Worm (Caenorhabditis elegans): ENCODE measurements around the gene F49C5.16.

F49C5.16 gene

ce11 chrII:12555579-12555978 is 7.9 kb downstream of the F49C5.16 start, which contains the start of gene F49C5.11:
F49C5.11 (plus strand) TSS chrII:12555879.
- TF ChIP-seq ets-7 (tag; optimal IDR thresholded peaks at IDR 0.05) (no peak), scrt-1 (GFP tag; IDR thresholded peaks at IDR 0.05) (no peak), B0310.2 (tag; optimal IDR thresholded peaks at IDR 0.05) (no peak), ceh-13 (GFP tag; optimal IDR thresholded peaks at IDR 0.05) (no peak), hmg-4 (GFP tag; optimal IDR thresholded peaks at IDR 0.05) (no peak), sea-1 (GFP tag; conservative IDR thresholded peaks at IDR 0.05) (no peak), ama-1 (optimal IDR thresholded peaks at IDR 0.05) (no peak), hnd-1 (tag; optimal IDR thresholded peaks at IDR 0.05) (no peak), tra-4 (tag; optimal IDR thresholded peaks at IDR 0.05) (no peak), aly-1 (tag; optimal IDR thresholded peaks at IDR 0.05) (no peak), flt-1 (GFP tag; IDR thresholded peaks at IDR 0.05) (no peak), tbx-11 (GFP tag; IDR thresholded peaks at IDR 0.05) (no peak), ceh-36 (tag; optimal IDR thresholded peaks at IDR 0.05) (no peak), F13C5.2 (tag; optimal IDR thresholded peaks at IDR 0.05) (no peak)

ce11 chrII:12560210-12560609 is 12.6 kb downstream of the F49C5.16 start, which contains the start of gene F49C5.12:
F49C5.12 (minus strand) TSS chrII:12560310.
- TF ChIP-seq tbx-11 (GFP tag; IDR thresholded peaks at IDR 0.05) = no peak
- TF ChIP-seq flt-1 (GFP tag; IDR thresholded peaks at IDR 0.05) = no peak
- no peak for TF ChIP-seq tra-4 (tag; optimal IDR thresholded peaks at IDR 0.05)
- TF ChIP-seq pes-1 (GFP tag; IDR thresholded peaks at IDR 0.05) = no peak
- no peak for TF ChIP-seq ama-1 (optimal IDR thresholded peaks at IDR 0.05)
- TF ChIP-seq hmg-4 (GFP tag; optimal IDR thresholded peaks at IDR 0.05) = no peak
- no peak for TF ChIP-seq B0310.2 (tag; optimal IDR thresholded peaks at IDR 0.05)
- no peak for TF ChIP-seq aly-1 (tag; optimal IDR thresholded peaks at IDR 0.05)
- no peak for TF ChIP-seq hmbx-1 (tag; optimal IDR thresholded peaks at IDR 0.05)
- no peak for TF ChIP-seq F13C5.2 (tag; optimal IDR thresholded peaks at IDR 0.05)
- no peak for TF ChIP-seq sea-1 (GFP tag; conservative IDR thresholded peaks at IDR 0.05)
- TF ChIP-seq hnd-1 (tag; optimal IDR thresholded peaks at IDR 0.05) = no peak
- no peak for TF ChIP-seq ets-7 (tag; optimal IDR thresholded peaks at IDR 0.05)
- no peak for TF ChIP-seq ceh-13 (GFP tag; optimal IDR thresholded peaks at IDR 0.05)
- TF ChIP-seq scrt-1 (GFP tag; IDR thresholded peaks at IDR 0.05) = no peak
- no peak for TF ChIP-seq ceh-36 (tag; optimal IDR thresholded peaks at IDR 0.05)

- TF ChIP-seq ets-7 (tag; optimal IDR thresholded peaks at IDR 0.05) (no peak), aly-1 (tag; optimal IDR thresholded peaks at IDR 0.05) (no peak), F13C5.2 (tag; optimal IDR thresholded peaks at IDR 0.05) (no peak), hnd-1 (tag; optimal IDR thresholded peaks at IDR 0.05) (no peak), ceh-36 (tag; optimal IDR thresholded peaks at IDR 0.05) (no peak), hmbx-1 (tag; optimal IDR thresholded peaks at IDR 0.05) (no peak), ama-1 (optimal IDR thresholded peaks at IDR 0.05) (no peak), flt-1 (GFP tag; IDR thresholded peaks at IDR 0.05) (no peak), ceh-13 (GFP tag; optimal IDR thresholded peaks at IDR 0.05) (no peak), tra-4 (tag; optimal IDR thresholded peaks at IDR 0.05) (no peak), sea-1 (GFP tag; conservative IDR thresholded peaks at IDR 0.05) (no peak), hmg-4 (GFP tag; optimal IDR thresholded peaks at IDR 0.05) (no peak), tbx-11 (GFP tag; IDR thresholded peaks at IDR 0.05) (no peak), B0310.2 (tag; optimal IDR thresholded peaks at IDR 0.05) (no peak), tbx-37 (GFP tag; conservative IDR thresholded peaks at IDR 0.05) (no peak), pes-1 (GFP tag; IDR thresholded peaks at IDR 0.05) (no peak), scrt-1 (GFP tag; IDR thresholded peaks at IDR 0.05) (no peak)
Measured at ce11 chrII:12565851-12566250, 18.2 kb downstream of the F49C5.16 start, which contains the start of gene F49C5.7. F49C5.7 (plus strand) TSS chrII:12566151.

DNA sequence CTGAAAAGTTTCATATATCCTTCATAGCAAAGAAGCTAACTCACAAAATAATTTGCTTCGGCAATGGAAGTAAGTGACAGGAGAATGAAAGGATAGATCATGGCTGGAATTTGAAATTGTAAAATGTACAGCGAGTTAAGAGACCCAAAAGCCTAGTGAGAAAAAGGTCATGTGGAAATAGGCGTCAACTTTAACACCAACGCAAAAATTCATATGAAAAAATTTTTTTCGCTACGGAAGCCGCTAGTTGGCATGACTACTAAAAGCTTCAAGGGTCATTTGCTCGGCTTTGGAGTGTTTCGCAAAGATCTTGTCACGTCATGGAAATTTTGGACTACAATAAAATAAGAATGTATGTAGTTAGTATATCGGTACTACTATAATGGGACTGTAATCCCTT is 22.9 kb downstream of the F49C5.16 start, which contains the start of gene Y38E10A.1:
Gene Y38E10A.1, minus strand, starts transcription at position 101 of the 400 bp plus-strand sequence.
- TF ChIP-seq B0310.2 (tag; optimal IDR thresholded peaks at IDR 0.05) (no peak), hmbx-1 (tag; optimal IDR thresholded peaks at IDR 0.05) (no peak), ceh-13 (GFP tag; optimal IDR thresholded peaks at IDR 0.05) (no peak), tbx-37 (GFP tag; conservative IDR thresholded peaks at IDR 0.05) (no peak), sea-1 (GFP tag; conservative IDR thresholded peaks at IDR 0.05) (no peak), hmg-4 (GFP tag; optimal IDR thresholded peaks at IDR 0.05) (no peak), pes-1 (GFP tag; IDR thresholded peaks at IDR 0.05) (no peak), scrt-1 (GFP tag; IDR thresholded peaks at IDR 0.05) (no peak), ets-7 (tag; optimal IDR thresholded peaks at IDR 0.05) (no peak), flt-1 (GFP tag; IDR thresholded peaks at IDR 0.05) (no peak), ama-1 (optimal IDR thresholded peaks at IDR 0.05) (no peak), ceh-36 (tag; optimal IDR thresholded peaks at IDR 0.05) (no peak)

- no peak for TF ChIP-seq hmg-4 (GFP tag; optimal IDR thresholded peaks at IDR 0.05)
- TF ChIP-seq ceh-36 (tag; optimal IDR thresholded peaks at IDR 0.05) = no peak
- TF ChIP-seq sea-1 (GFP tag; conservative IDR thresholded peaks at IDR 0.05) = no peak
Measured at ce11 chrII:12572760-12573159, 25.1 kb downstream of the F49C5.16 start, which contains the start of gene Y38E10A.35. Y38E10A.35 (minus strand) TSS chrII:12572860.

- no peak for TF ChIP-seq ets-7 (tag; optimal IDR thresholded peaks at IDR 0.05)
- no peak for TF ChIP-seq flt-1 (GFP tag; IDR thresholded peaks at IDR 0.05)
- TF ChIP-seq tra-4 (tag; optimal IDR thresholded peaks at IDR 0.05) = no peak
- TF ChIP-seq tbx-37 (GFP tag; conservative IDR thresholded peaks at IDR 0.05) = no peak
- no peak for TF ChIP-seq B0310.2 (tag; optimal IDR thresholded peaks at IDR 0.05)
- TF ChIP-seq hmbx-1 (tag; optimal IDR thresholded peaks at IDR 0.05) = no peak
- no peak for TF ChIP-seq ama-1 (optimal IDR thresholded peaks at IDR 0.05)
- TF ChIP-seq ceh-13 (GFP tag; optimal IDR thresholded peaks at IDR 0.05) = no peak
- TF ChIP-seq tbx-11 (GFP tag; IDR thresholded peaks at IDR 0.05) = no peak
- TF ChIP-seq hmg-4 (GFP tag; optimal IDR thresholded peaks at IDR 0.05) = no peak
- TF ChIP-seq sea-1 (GFP tag; conservative IDR thresholded peaks at IDR 0.05) = no peak
- no peak for TF ChIP-seq F13C5.2 (tag; optimal IDR thresholded peaks at IDR 0.05)
- TF ChIP-seq scrt-1 (GFP tag; IDR thresholded peaks at IDR 0.05) = no peak
Measured at ce11 chrII:12573541-12573940, 25.9 kb downstream of the F49C5.16 start, which contains the start of gene Y38E10A.2. Y38E10A.2 (minus strand) TSS chrII:12573641.

DNA sequence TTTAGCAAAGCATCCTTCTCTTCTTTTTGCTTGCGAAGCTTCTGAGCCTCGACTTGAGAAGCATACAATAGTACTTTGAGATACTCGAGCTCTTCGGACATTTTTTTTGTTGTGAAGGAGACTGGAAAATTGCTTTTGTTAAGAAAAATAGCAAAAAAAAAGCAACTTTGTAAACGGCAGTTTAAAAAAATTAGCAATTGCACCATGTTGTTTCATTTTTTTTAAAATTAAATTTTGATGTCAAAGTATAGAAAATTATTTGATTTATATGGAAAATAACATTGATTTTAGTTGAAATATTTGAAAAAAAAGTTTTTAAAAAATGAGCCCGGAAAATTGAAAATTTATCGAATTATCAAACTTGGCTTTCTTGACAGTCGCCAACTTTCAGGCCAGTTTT is 27.0 kb downstream of the F49C5.16 start, which contains the start of gene Y38E10A.3:
Gene Y38E10A.3, minus strand, starts transcription at position 101 of the 400 bp plus-strand sequence.
- TF ChIP-seq pes-1 (GFP tag; IDR thresholded peaks at IDR 0.05) (no peak), sea-1 (GFP tag; conservative IDR thresholded peaks at IDR 0.05) (no peak), hmbx-1 (tag; optimal IDR thresholded peaks at IDR 0.05) (no peak), ceh-36 (tag; optimal IDR thresholded peaks at IDR 0.05) (no peak), F13C5.2 (tag; optimal IDR thresholded peaks at IDR 0.05) (no peak), ceh-13 (GFP tag; optimal IDR thresholded peaks at IDR 0.05) (no peak), tbx-11 (GFP tag; IDR thresholded peaks at IDR 0.05) (no peak), hmg-4 (GFP tag; optimal IDR thresholded peaks at IDR 0.05) (no peak), flt-1 (GFP tag; IDR thresholded peaks at IDR 0.05) (no peak), ama-1 (optimal IDR thresholded peaks at IDR 0.05) (no peak), tra-4 (tag; optimal IDR thresholded peaks at IDR 0.05) (no peak), ets-7 (tag; optimal IDR thresholded peaks at IDR 0.05) (no peak), scrt-1 (GFP tag; IDR thresholded peaks at IDR 0.05) (no peak)

Measured in whole organism, early embryonic.